Worm (Caenorhabditis elegans) whole organism, L3 larva: Measurements from ENCODE around the gene ptr-20.

Experiments
- R02D3.7 ChIP-seq: fragments of 150-350 bp; optimal IDR thresholded peaks from 2 replicates; lab custom pipeline; 2014; ENCODE audit warnings: missing biosample characterization, missing genetic modification characterization
- ZK546.5 ChIP-seq: sonication (generic microtip); optimal IDR thresholded peaks from 2 replicates; lab custom pipeline; 2017; ENCODE audit warnings: missing biosample characterization, missing genetic modification characterization
- aly-2 ChIP-seq: fragments of 150-350 bp; optimal IDR thresholded peaks from 2 replicates; lab custom pipeline; 2014; ENCODE audit warnings: missing biosample characterization, missing genetic modification characterization
- ama-1 ChIP-seq: fragments of 150-350 bp; optimal IDR thresholded peaks from 2 replicates; lab custom pipeline; 2018
- ceh-16 ChIP-seq: sonication (generic microtip); optimal IDR thresholded peaks from 2 replicates; lab custom pipeline; 2017; ENCODE audit warnings: missing biosample characterization, missing genetic modification characterization
- ceh-28 ChIP-seq: fragments of 150-350 bp; optimal IDR thresholded peaks from 2 replicates; lab custom pipeline; 2014; ENCODE audit warnings: missing biosample characterization, missing genetic modification reagents, missing genetic modification characterization
- ceh-82 ChIP-seq: fragments of 150-350 bp; optimal IDR thresholded peaks from 2 replicates; lab custom pipeline; 2014; ENCODE audit warnings: missing biosample characterization, missing genetic modification characterization
- ceh-9 ChIP-seq: sonication (generic microtip); optimal IDR thresholded peaks from 2 replicates; lab custom pipeline; 2018; ENCODE audit warnings: missing biosample characterization, missing genetic modification characterization
- daf-12 ChIP-seq: fragments of 150-350 bp; optimal IDR thresholded peaks from 2 replicates; lab custom pipeline; 2014; ENCODE audit warnings: missing biosample characterization, missing genetic modification reagents, missing genetic modification characterization
- egl-27 ChIP-seq: sonication (generic microtip); optimal IDR thresholded peaks from 4 replicates; lab custom pipeline; 2017; ENCODE audit warnings: missing biosample characterization, missing genetic modification reagents, missing genetic modification characterization
- egl-5 ChIP-seq: fragments of 150-350 bp; optimal IDR thresholded peaks from 2 replicates; lab custom pipeline; 2017; ENCODE audit warnings: missing biosample characterization, missing genetic modification reagents, missing genetic modification characterization, inconsistent platforms
- elt-1 ChIP-seq: fragments of 150-350 bp; optimal IDR thresholded peaks from 2 replicates; lab custom pipeline; 2014; ENCODE audit warnings: missing biosample characterization, missing genetic modification characterization
- elt-2 ChIP-seq: sonication (generic microtip); optimal IDR thresholded peaks from 2 replicates; lab custom pipeline; 2016; ENCODE audit warnings: missing genetic modification reagents, mild to moderate bottlenecking, missing genetic modification characterization, missing compliant biosample characterization
- elt-3 ChIP-seq, 3 experiments: fragments of 150-350 bp in 1 of 3; sonication (generic microtip) in 2 of 3; optimal IDR thresholded peaks; 2 replicates in 2 of 3; 4 replicates in 1 of 3; lab custom pipeline; 2014 to 2017; ENCODE audit warnings: missing biosample characterization in 3 of 3, missing genetic modification characterization in 3 of 3
- eor-1 ChIP-seq, 2 experiments: fragments of 150-350 bp; optimal IDR thresholded peaks; 2 replicates each; lab custom pipeline; 2014 to 2018; ENCODE audit warnings: missing biosample characterization in 2 of 2, missing genetic modification characterization in 2 of 2
- fkh-10 ChIP-seq: sonication (generic microtip); optimal IDR thresholded peaks from 2 replicates; lab custom pipeline; 2017; ENCODE audit warnings: missing biosample characterization, missing genetic modification reagents, missing genetic modification characterization
- fkh-2 ChIP-seq: fragments of 150-350 bp; optimal IDR thresholded peaks from 2 replicates; lab custom pipeline; 2014; ENCODE audit warnings: missing biosample characterization, missing genetic modification reagents, missing genetic modification characterization
- fos-1 ChIP-seq: fragments of 150-350 bp; optimal IDR thresholded peaks from 2 replicates; lab custom pipeline; 2014; ENCODE audit warnings: missing biosample characterization, missing genetic modification characterization
- hmg-11 ChIP-seq: sonication (generic microtip); optimal IDR thresholded peaks from 2 replicates; lab custom pipeline; 2016; ENCODE audit warnings: missing genetic modification characterization, missing compliant biosample characterization
- jun-1 ChIP-seq: fragments of 150-350 bp; optimal IDR thresholded peaks from 2 replicates; lab custom pipeline; 2014; ENCODE audit warnings: missing biosample characterization, missing genetic modification reagents, missing genetic modification characterization
- lin-15B ChIP-seq: fragments of 150-350 bp; optimal IDR thresholded peaks from 2 replicates; lab custom pipeline; 2014; ENCODE audit warnings: missing biosample characterization, missing genetic modification characterization
- lin-39 ChIP-seq: fragments of 150-350 bp; optimal IDR thresholded peaks from 2 replicates; lab custom pipeline; 2018; ENCODE audit warnings: missing biosample characterization, missing genetic modification reagents, missing genetic modification characterization
- lsy-12 ChIP-seq: sonication (generic microtip); optimal IDR thresholded peaks from 2 replicates; lab custom pipeline; 2016; ENCODE audit warnings: mild to moderate bottlenecking, missing genetic modification characterization, missing compliant biosample characterization
- mdl-1 ChIP-seq: fragments of 150-350 bp; optimal IDR thresholded peaks from 2 replicates; lab custom pipeline; 2014; ENCODE audit warnings: missing biosample characterization, missing genetic modification characterization
- mml-1 ChIP-seq: fragments of 150-350 bp; sonication (generic microtip); optimal IDR thresholded peaks from 3 replicates; lab custom pipeline; 2014; ENCODE audit warnings: missing biosample characterization, missing genetic modification characterization
- nfya-1 ChIP-seq: sonication (generic microtip); optimal IDR thresholded peaks from 2 replicates; lab custom pipeline; 2017; ENCODE audit warnings: missing genetic modification characterization, mild to moderate bottlenecking, missing compliant biosample characterization, antibody characterized with exemption, moderate library complexity; ENCODE audit not compliant: insufficient read depth
- nhr-11 ChIP-seq: fragments of 150-350 bp; optimal IDR thresholded peaks from 2 replicates; lab custom pipeline; 2014; ENCODE audit warnings: missing biosample characterization, missing genetic modification characterization
- nhr-12 ChIP-seq: fragments of 150-350 bp; optimal IDR thresholded peaks from 2 replicates; lab custom pipeline; 2014; ENCODE audit warnings: missing biosample characterization, missing genetic modification characterization
- nhr-23 ChIP-seq: fragments of 150-350 bp; optimal IDR thresholded peaks from 2 replicates; lab custom pipeline; 2014; ENCODE audit warnings: missing biosample characterization, missing genetic modification reagents, missing genetic modification characterization
- nhr-237 ChIP-seq: fragments of 150-350 bp; optimal IDR thresholded peaks from 2 replicates; lab custom pipeline; 2014; ENCODE audit warnings: missing biosample characterization, missing genetic modification characterization
- nhr-25 ChIP-seq: sonication (generic microtip); optimal IDR thresholded peaks from 2 replicates; lab custom pipeline; 2017; ENCODE audit warnings: missing biosample characterization, missing genetic modification characterization
- nhr-28 ChIP-seq: fragments of 150-350 bp; optimal IDR thresholded peaks from 2 replicates; lab custom pipeline; 2014; ENCODE audit warnings: missing biosample characterization, missing genetic modification characterization
- nhr-43 ChIP-seq: sonication (generic microtip); optimal IDR thresholded peaks from 2 replicates; lab custom pipeline; 2016; ENCODE audit warnings: mild to moderate bottlenecking, missing genetic modification characterization, missing compliant biosample characterization; ENCODE audit not compliant: poor library complexity, severe bottlenecking
- nhr-67 ChIP-seq: fragments of 150-350 bp; optimal IDR thresholded peaks from 2 replicates; lab custom pipeline; 2014; ENCODE audit warnings: missing biosample characterization, missing genetic modification characterization
- nhr-76 ChIP-seq: fragments of 150-350 bp; sonication (generic microtip); optimal IDR thresholded peaks from 5 replicates; lab custom pipeline; 2014; ENCODE audit warnings: missing biosample characterization, missing genetic modification characterization
- nhr-77 ChIP-seq: fragments of 150-350 bp; optimal IDR thresholded peaks from 2 replicates; lab custom pipeline; 2014; ENCODE audit warnings: missing biosample characterization, missing genetic modification characterization
- pha-4 ChIP-seq: fragments of 150-350 bp; optimal IDR thresholded peaks from 2 replicates; lab custom pipeline; 2014; ENCODE audit warnings: missing biosample characterization, missing genetic modification reagents, missing genetic modification characterization
- pqm-1 ChIP-seq: fragments of 150-350 bp; optimal IDR thresholded peaks from 2 replicates; lab custom pipeline; 2017; ENCODE audit warnings: missing biosample characterization, missing genetic modification characterization, inconsistent platforms
- sea-2 ChIP-seq: fragments of 150-350 bp; sonication (generic microtip); optimal IDR thresholded peaks from 4 replicates; lab custom pipeline; 2014; ENCODE audit warnings: missing biosample characterization, missing genetic modification reagents, missing genetic modification characterization
- skn-1 ChIP-seq: fragments of 150-350 bp; optimal IDR thresholded peaks from 2 replicates; lab custom pipeline; 2014; ENCODE audit warnings: missing biosample characterization, missing genetic modification characterization
- snpc-4 ChIP-seq: fragments of 150-350 bp; optimal IDR thresholded peaks from 2 replicates; lab custom pipeline; 2014; ENCODE audit warnings: missing biosample characterization, missing genetic modification characterization
- tbx-2 ChIP-seq: sonication (generic microtip); optimal IDR thresholded peaks from 2 replicates; lab custom pipeline; 2016; ENCODE audit warnings: mild to moderate bottlenecking, missing genetic modification characterization, missing compliant biosample characterization
- unc-39 ChIP-seq: sonication (generic microtip); optimal IDR thresholded peaks from 4 replicates; lab custom pipeline; 2017; ENCODE audit warnings: missing biosample characterization, missing genetic modification characterization
- unc-62 ChIP-seq: fragments of 150-350 bp; sonication (generic microtip); optimal IDR thresholded peaks from 4 replicates; lab custom pipeline; 2014; ENCODE audit warnings: missing biosample characterization, missing genetic modification reagents, missing genetic modification characterization
- zag-1 ChIP-seq: fragments of 150-350 bp; optimal IDR thresholded peaks from 2 replicates; lab custom pipeline; 2014; ENCODE audit warnings: missing biosample characterization, missing genetic modification characterization
- ztf-11 ChIP-seq: fragments of 150-350 bp; optimal IDR thresholded peaks from 2 replicates; lab custom pipeline; 2014; ENCODE audit warnings: missing biosample characterization, missing genetic modification characterization
- ztf-4 ChIP-seq: fragments of 150-350 bp; optimal IDR thresholded peaks from 2 replicates; lab custom pipeline; 2014; ENCODE audit warnings: missing biosample characterization, missing genetic modification characterization

ptr-20 gene

ce11 chrII:15165681-15166235 is 7.8 kb downstream of the ptr-20 start, which contains the start of gene gst-27:
Gene gst-27, minus strand, starts transcription at chrII:15165731.
- TF ChIP-seq lin-15B (tag; lab: Kevin White, UChicago) (peak; percentile 61), ztf-4 (tag; lab: Kevin White, UChicago) (peak; percentile 23), pha-4 (peak; percentile 86), nhr-23 (tag; lab: Kevin White, UChicago) (peak; percentile 62), daf-12 (tag; lab: Kevin White, UChicago) (no peak), elt-1 (tag; lab: Kevin White, UChicago) (no peak), fkh-10 (no peak), nhr-77 (tag; lab: Kevin White, UChicago) (peak; percentile 49), skn-1 (tag; lab: Kevin White, UChicago) (peak; percentile 56), lsy-12 (tag; lab: Kevin White, UChicago) (peak; percentile 62), fkh-2 (tag; lab: Kevin White, UChicago) (no peak), ceh-28 (tag; lab: Kevin White, UChicago) (no peak), jun-1 (tag; lab: Kevin White, UChicago) (peak; percentile 61), ama-1 (peak; percentile 36), eor-1 (tag; optimal IDR thresholded peaks at IDR 0.05; lab: Kevin White, UChicago) (no peak), lin-39 (peak; percentile 97), mdl-1 (tag; lab: Kevin White, UChicago) (no peak), nhr-28 (tag; lab: Kevin White, UChicago) (no peak), elt-2 (tag; lab: Kevin White, UChicago) (peak; percentile 73), aly-2 (no peak), hmg-11 (tag; lab: Kevin White, UChicago) (peak; percentile 94), mml-1 (no peak), elt-3 (tag; optimal IDR thresholded peaks at IDR 0.05; lab: Kevin White, UChicago) (peak in 1 of 3 experiments; percentile 33), ZK546.5 (tag; lab: Kevin White, UChicago) (no peak), nhr-76 (tag; lab: Kevin White, UChicago) (no peak), ceh-9 (tag; lab: Kevin White, UChicago) (no peak), nhr-12 (tag; lab: Kevin White, UChicago) (no peak), nhr-11 (tag; lab: Kevin White, UChicago) (no peak), nhr-43 (tag; lab: Kevin White, UChicago) (peak; percentile 82), snpc-4 (tag; lab: Kevin White, UChicago) (peak; percentile 77), R02D3.7 (tag; lab: Kevin White, UChicago) (peak; percentile 42), nfya-1 (peak; percentile 84), fos-1 (tag; lab: Kevin White, UChicago) (peak; percentile 68), egl-27 (tag; lab: Kevin White, UChicago) (peak; percentile 75), nhr-67 (tag; lab: Kevin White, UChicago) (no peak), ztf-11 (tag; lab: Kevin White, UChicago) (no peak), tbx-2 (peak; percentile 80), ceh-82 (tag; lab: Kevin White, UChicago) (peak; percentile 37), pqm-1 (peak; percentile 45), unc-39 (tag; lab: Kevin White, UChicago) (no peak), zag-1 (tag; lab: Kevin White, UChicago) (no peak), ceh-16 (tag; lab: Kevin White, UChicago) (no peak), egl-5 (peak; percentile 77), nhr-237 (tag; lab: Kevin White, UChicago) (no peak), sea-2 (GFP tag; lab: Kevin White, UChicago) (no peak), unc-62 (GFP tag; lab: Kevin White, UChicago) (no peak), nhr-25 (tag; lab: Kevin White, UChicago) (peak; percentile 70)
